Worm (Caenorhabditis elegans) whole organism, L1 larva: Measurements from ENCODE around the gene F29B9.1.
A peak's percentile ranks its signal among the peaks of the same experiment; 100 is the strongest.

Experiments used
- C34B4.2 ChIP-seq: sonication (generic microtip); optimal IDR thresholded peaks from 2 replicates; lab custom pipeline; 2017; ENCODE audit warnings: mild to moderate bottlenecking, missing genetic modification characterization, missing compliant biosample characterization
- F16B12.6 ChIP-seq: fragments of 150-350 bp; optimal IDR thresholded peaks from 2 replicates; lab custom pipeline; 2014; ENCODE audit warnings: missing biosample characterization, missing genetic modification characterization
- alr-1 ChIP-seq: fragments of 200-800 bp; sonication (Bioruptor generic); optimal IDR thresholded peaks from 2 replicates; lab custom pipeline; 2018; ENCODE audit warnings: borderline replicate concordance, mild to moderate bottlenecking, missing genetic modification characterization, missing compliant biosample characterization
- ama-1 ChIP-seq: fragments of 150-350 bp; optimal IDR thresholded peaks from 2 replicates; lab custom pipeline; 2014
- ceh-8 ChIP-seq: fragments of 200-800 bp; sonication (Bioruptor generic); optimal IDR thresholded peaks from 2 replicates; lab custom pipeline; 2018; ENCODE audit warnings: mild to moderate bottlenecking, missing genetic modification characterization, moderate library complexity, missing compliant biosample characterization
- efl-1 ChIP-seq, 4 experiments: fragments of 150-350 bp; optimal IDR thresholded peaks in 3 of 4; peaks in 1 of 4; 1 replicate in 1 of 4; 2 replicates in 3 of 4; lab custom pipeline; 2014; ENCODE audit warnings: missing biosample characterization in 2 of 4, missing genetic modification characterization in 2 of 4, missing genetic modification reagents in 2 of 4
- efl-3 ChIP-seq: fragments of 200-800 bp; sonication (Bioruptor generic); optimal IDR thresholded peaks from 2 replicates; lab custom pipeline; 2018; ENCODE audit warnings: mild to moderate bottlenecking, missing genetic modification characterization, missing compliant biosample characterization
- egl-13 ChIP-seq: sonication (generic microtip); optimal IDR thresholded peaks from 2 replicates; lab custom pipeline; 2016; ENCODE audit warnings: missing genotype, missing genetic modification reagents, missing genetic modification characterization, missing compliant biosample characterization
- egl-27 ChIP-seq, 2 experiments: fragments of 150-350 bp in 1 of 2; sonication (generic microtip); optimal IDR thresholded peaks; 3 replicates each; lab custom pipeline; 2017 to 2018; ENCODE audit warnings: missing biosample characterization in 2 of 2, missing genetic modification characterization in 2 of 2, missing genetic modification reagents in 2 of 2
- elt-2 ChIP-seq: sonication (generic microtip); optimal IDR thresholded peaks from 2 replicates; lab custom pipeline; 2016; ENCODE audit warnings: missing genetic modification characterization, mild to moderate bottlenecking, inconsistent platforms, missing compliant biosample characterization, missing genetic modification reagents
- fkh-10 ChIP-seq: sonication (generic microtip); optimal IDR thresholded peaks from 2 replicates; lab custom pipeline; 2017; ENCODE audit warnings: missing biosample characterization, missing genetic modification reagents, missing genetic modification characterization
- fos-1 ChIP-seq: fragments of 150-350 bp; optimal IDR thresholded peaks from 2 replicates; lab custom pipeline; 2014; ENCODE audit warnings: missing biosample characterization, missing genetic modification characterization
- hlh-17 ChIP-seq: fragments of 200-800 bp; sonication (Bioruptor generic); optimal IDR thresholded peaks from 2 replicates; lab custom pipeline; 2018; ENCODE audit warnings: missing genetic modification characterization, mild to moderate bottlenecking, missing compliant biosample characterization, moderate library complexity, borderline replicate concordance
- hlh-4 ChIP-seq: sonication (generic microtip); optimal IDR thresholded peaks from 2 replicates; lab custom pipeline; 2016; ENCODE audit warnings: mild to moderate bottlenecking, missing genetic modification characterization, missing compliant biosample characterization
- irx-1 ChIP-seq: sonication (generic microtip); optimal IDR thresholded peaks from 2 replicates; lab custom pipeline; 2016; ENCODE audit warnings: missing genetic modification characterization, missing compliant biosample characterization
- lin-14 ChIP-seq: fragments of 200-800 bp; sonication (Bioruptor generic); optimal IDR thresholded peaks from 2 replicates; lab custom pipeline; 2018; ENCODE audit warnings: mild to moderate bottlenecking, missing genetic modification characterization, moderate library complexity, missing compliant biosample characterization
- lin-15B ChIP-seq: fragments of 150-350 bp; sonication (generic microtip); optimal IDR thresholded peaks from 3 replicates; lab custom pipeline; 2014; ENCODE audit warnings: missing biosample characterization, missing genetic modification characterization
- lsy-2 ChIP-seq, 2 experiments: fragments of 150-350 bp; optimal IDR thresholded peaks; 2 replicates each; lab custom pipeline; 2014; ENCODE audit warnings: missing biosample characterization in 2 of 2, missing genetic modification characterization in 2 of 2
- mab-9 ChIP-seq: fragments of 200-800 bp; sonication (Bioruptor generic); IDR thresholded peaks from 2 replicates; pipeline ENCODE4 v1.3.6; 2022; ENCODE audit warnings: missing genetic modification reagents, missing genetic modification characterization, missing compliant biosample characterization
- mdl-1 ChIP-seq, 2 experiments: fragments of 150-350 bp; optimal IDR thresholded peaks; 2 replicates each; lab custom pipeline; 2014 to 2017; ENCODE audit warnings: missing biosample characterization in 2 of 2, missing genetic modification characterization in 2 of 2, inconsistent platforms in 1 of 2
- nhr-11 ChIP-seq: fragments of 150-350 bp; optimal IDR thresholded peaks from 2 replicates; lab custom pipeline; 2014; ENCODE audit warnings: missing biosample characterization, missing genetic modification characterization
- nhr-19 ChIP-seq: fragments of 200-800 bp; sonication (Bioruptor generic); conservative IDR thresholded peaks from 2 replicates; pipeline ENCODE4 v1.3.6; 2022; ENCODE audit warnings: missing genetic modification characterization, missing compliant biosample characterization
- nhr-20 ChIP-seq: sonication (generic microtip); optimal IDR thresholded peaks from 2 replicates; lab custom pipeline; 2016; ENCODE audit warnings: mild to moderate bottlenecking, missing genetic modification characterization, missing compliant biosample characterization
- nhr-237 ChIP-seq: fragments of 150-350 bp; optimal IDR thresholded peaks from 2 replicates; lab custom pipeline; 2014; ENCODE audit warnings: missing biosample characterization, missing genetic modification characterization
- nhr-28 ChIP-seq: fragments of 150-350 bp; optimal IDR thresholded peaks from 2 replicates; lab custom pipeline; 2014; ENCODE audit warnings: missing biosample characterization, missing genetic modification characterization
- nhr-71 ChIP-seq: sonication (generic microtip); optimal IDR thresholded peaks from 2 replicates; lab custom pipeline; 2016; ENCODE audit warnings: mild to moderate bottlenecking, missing genetic modification characterization, moderate library complexity, missing compliant biosample characterization
- nhr-76 ChIP-seq: sonication (generic microtip); optimal IDR thresholded peaks from 2 replicates; lab custom pipeline; 2017; ENCODE audit warnings: missing biosample characterization, missing genetic modification characterization
- pag-3 ChIP-seq: sonication (generic microtip); optimal IDR thresholded peaks from 2 replicates; lab custom pipeline; 2017; ENCODE audit warnings: missing genetic modification characterization, mild to moderate bottlenecking, missing compliant biosample characterization, antibody characterized with exemption, borderline replicate concordance; ENCODE audit not compliant: insufficient read depth
- pqm-1 ChIP-seq: sonication (generic microtip); optimal IDR thresholded peaks from 3 replicates; lab custom pipeline; 2017; ENCODE audit warnings: missing biosample characterization, missing genetic modification characterization
- skn-1 ChIP-seq: fragments of 150-350 bp; optimal IDR thresholded peaks from 2 replicates; lab custom pipeline; 2014; ENCODE audit warnings: missing biosample characterization, missing genetic modification characterization
- snpc-4 ChIP-seq: fragments of 150-350 bp; optimal IDR thresholded peaks from 2 replicates; lab custom pipeline; 2014; ENCODE audit warnings: missing biosample characterization, missing genetic modification characterization
- sptf-1 ChIP-seq: fragments of 150-350 bp; optimal IDR thresholded peaks from 2 replicates; lab custom pipeline; 2014; ENCODE audit warnings: missing biosample characterization, missing genetic modification characterization
- tbx-2 ChIP-seq: sonication (generic microtip); optimal IDR thresholded peaks from 2 replicates; lab custom pipeline; 2016; ENCODE audit warnings: missing genetic modification characterization, missing compliant biosample characterization
- unc-62 ChIP-seq: fragments of 150-350 bp; optimal IDR thresholded peaks from 2 replicates; lab custom pipeline; 2014; ENCODE audit warnings: missing biosample characterization, missing genetic modification reagents, missing genetic modification characterization
- unc-98 ChIP-seq: fragments of 200-800 bp; sonication (Bioruptor generic); IDR thresholded peaks from 2 replicates; pipeline ENCODE4 v1.3.6; 2022; ENCODE audit warnings: missing genetic modification characterization, missing compliant biosample characterization
- zip-4 ChIP-seq: fragments of 200-800 bp; sonication (Bioruptor generic); optimal IDR thresholded peaks from 2 replicates; lab custom pipeline; 2018; ENCODE audit warnings: mild to moderate bottlenecking, missing genetic modification characterization, moderate library complexity, missing compliant biosample characterization
- ztf-11 ChIP-seq, 2 experiments: sonication (generic microtip); optimal IDR thresholded peaks; 2 replicates each; lab custom pipeline; 2016 to 2017; ENCODE audit warnings: missing genetic modification characterization in 2 of 2, missing biosample characterization in 1 of 2, missing compliant biosample characterization in 1 of 2
- ztf-4 ChIP-seq: fragments of 150-350 bp; optimal IDR thresholded peaks from 2 replicates; lab custom pipeline; 2014; ENCODE audit warnings: missing biosample characterization, missing genetic modification characterization

Gene F29B9.1

DNA sequence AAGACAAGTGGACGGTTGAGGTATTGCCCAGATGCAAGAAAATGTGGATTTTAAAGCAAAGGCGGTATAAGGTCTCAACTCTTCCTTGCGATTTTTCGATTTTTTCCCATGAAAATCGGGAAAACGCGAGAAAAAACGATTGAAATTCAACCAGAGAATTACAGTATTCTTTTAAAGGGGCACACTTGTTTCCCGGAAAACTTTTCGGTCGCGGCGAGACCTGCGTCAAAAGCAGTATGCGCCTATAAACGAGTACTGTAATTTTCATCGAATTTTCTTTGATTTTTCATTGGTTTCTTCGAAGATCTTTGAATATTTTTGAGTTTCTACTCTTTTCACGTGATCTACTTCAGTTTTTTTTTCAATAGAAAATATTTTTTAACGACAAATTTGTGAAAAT, 11.5 kb upstream of the F29B9.1 start:
- TF ChIP-seq lsy-2 (tag; optimal IDR thresholded peaks at IDR 0.05; lab: Kevin White, UChicago) (no peak), egl-27 (tag; optimal IDR thresholded peaks at IDR 0.05; lab: Kevin White, UChicago) (no peak), nhr-237 (tag; lab: Kevin White, UChicago) (no peak), mdl-1 (tag; optimal IDR thresholded peaks at IDR 0.05; lab: Kevin White, UChicago) (no peak)

DNA sequence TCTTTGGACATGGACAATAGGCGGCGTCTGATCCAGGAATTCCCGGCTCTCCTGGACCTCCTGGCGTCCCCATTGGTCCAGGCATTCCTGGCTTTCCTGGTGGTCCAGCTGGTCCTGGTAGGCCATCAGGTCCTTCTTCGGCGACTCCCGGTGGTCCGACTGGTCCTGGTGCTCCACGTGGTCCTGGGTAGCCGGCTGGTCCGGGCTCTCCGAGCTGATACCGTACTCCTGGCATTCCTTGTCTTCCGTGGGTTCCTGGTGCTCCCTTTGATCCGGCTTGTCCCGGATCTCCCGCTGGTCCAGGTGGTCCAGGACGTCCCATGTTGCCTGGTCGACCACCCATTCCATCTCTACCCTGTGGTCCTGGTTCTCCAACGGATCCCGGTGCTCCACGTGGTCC, 9.2 kb upstream of the F29B9.1 start:
- TF ChIP-seq mdl-1 (tag; optimal IDR thresholded peaks at IDR 0.05; lab: Kevin White, UChicago) (no peak), ceh-8 (GFP tag; lab: Kevin White, UChicago) (peak; percentile 19)
- TF ChIP-seq, all 84 proteins: peak for 1

DNA sequence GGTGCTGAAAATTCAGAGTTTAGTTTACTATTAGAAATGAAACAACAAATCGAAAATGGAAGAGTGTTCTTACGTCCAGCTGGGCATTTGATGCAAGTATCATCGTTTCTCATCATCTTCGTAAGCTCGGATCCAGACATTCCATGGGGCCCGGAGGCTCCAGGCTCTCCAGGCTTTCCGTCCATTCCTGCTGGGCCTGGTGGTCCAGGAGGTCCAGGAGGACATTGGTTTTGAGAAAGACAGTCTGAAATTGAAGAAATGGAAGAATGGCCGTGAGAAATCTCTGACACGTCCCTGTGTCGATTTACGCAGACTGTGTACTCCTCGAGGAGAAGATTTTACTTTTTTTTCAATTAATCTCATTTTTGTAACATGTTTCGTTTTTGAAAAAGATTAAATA, 8.8 kb upstream of the F29B9.1 start:
- TF ChIP-seq efl-1 (optimal IDR thresholded peaks at IDR 0.05; lab: Kevin White, UChicago) (no peak), efl-1 (GFP tag; optimal IDR thresholded peaks at IDR 0.05 in 1 of 2; lab: Kevin White, UChicago) (peak in 1 of 2 experiments; percentile 67), nhr-19 (GFP tag; lab: Robert Waterston, UW) (no peak), nhr-237 (tag; lab: Kevin White, UChicago) (no peak), tbx-2 (no peak)

DNA sequence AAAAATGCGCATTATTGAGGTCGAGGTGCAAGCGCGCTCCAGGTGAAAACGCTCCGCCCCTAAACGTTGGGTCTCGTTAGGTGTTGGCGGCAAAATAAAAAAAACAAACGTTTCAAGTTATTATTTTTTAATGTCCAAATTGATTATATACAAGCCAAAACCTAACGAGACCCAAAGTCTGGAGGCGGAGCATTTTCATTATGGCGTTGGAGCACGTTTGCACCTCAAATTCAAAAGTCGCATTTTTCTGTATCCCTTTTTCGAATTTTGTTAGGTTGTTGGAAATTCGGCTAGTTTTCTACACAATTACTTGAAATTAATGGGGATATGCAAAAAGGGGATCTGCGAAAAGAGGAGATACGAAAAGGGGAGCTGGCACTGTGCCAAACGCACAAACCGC, 7.3 kb upstream of the F29B9.1 start, which contains the start of gene col-111:
col-111 (minus strand) TSS at position 101 of the 400 bp plus-strand sequence.
- TF ChIP-seq hlh-4 (tag; lab: Kevin White, UChicago): no peak
- no peak for TF ChIP-seq efl-1 (optimal IDR thresholded peaks at IDR 0.05; lab: Kevin White, UChicago)
- TF ChIP-seq efl-1 (GFP tag; optimal IDR thresholded peaks at IDR 0.05 in 1 of 2; lab: Kevin White, UChicago): peak in 1 of 2 experiments; percentile 55
- no peak for TF ChIP-seq fos-1
- TF ChIP-seq nhr-237 (tag; lab: Kevin White, UChicago): no peak

DNA sequence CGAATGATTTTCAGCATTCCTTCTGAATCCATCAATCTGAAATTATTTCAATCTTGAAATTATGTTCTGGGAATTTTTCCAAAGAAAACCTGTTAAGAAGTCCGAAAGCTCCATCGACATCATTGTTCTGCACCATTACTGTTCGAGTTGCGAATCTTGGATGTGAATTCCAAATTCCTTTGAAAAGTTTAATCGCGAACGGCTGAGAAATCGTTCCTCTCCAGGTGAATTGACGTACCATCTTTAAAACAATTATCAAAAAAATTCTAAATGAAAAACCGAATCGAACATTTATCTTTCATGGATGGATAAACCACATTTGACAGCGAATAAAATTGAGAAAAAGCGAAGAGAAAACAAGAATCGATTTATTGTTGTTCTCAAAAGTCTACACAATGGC, 5.9 kb upstream of the F29B9.1 start, which contains the start of gene mrps-21:
mrps-21 (minus strand) TSS at position 241 of the 400 bp plus-strand sequence.
- peak; percentile 25 for TF ChIP-seq nhr-71 (tag; lab: Kevin White, UChicago)
- no peak for TF ChIP-seq nhr-76 (tag; lab: Kevin White, UChicago)
- TF ChIP-seq alr-1 (tag; lab: Kevin White, UChicago): no peak
- no peak for TF ChIP-seq unc-62 (GFP tag; lab: Kevin White, UChicago)
- TF ChIP-seq ama-1: peak; percentile 13
- no peak for TF ChIP-seq nhr-19 (GFP tag; lab: Robert Waterston, UW)

DNA sequence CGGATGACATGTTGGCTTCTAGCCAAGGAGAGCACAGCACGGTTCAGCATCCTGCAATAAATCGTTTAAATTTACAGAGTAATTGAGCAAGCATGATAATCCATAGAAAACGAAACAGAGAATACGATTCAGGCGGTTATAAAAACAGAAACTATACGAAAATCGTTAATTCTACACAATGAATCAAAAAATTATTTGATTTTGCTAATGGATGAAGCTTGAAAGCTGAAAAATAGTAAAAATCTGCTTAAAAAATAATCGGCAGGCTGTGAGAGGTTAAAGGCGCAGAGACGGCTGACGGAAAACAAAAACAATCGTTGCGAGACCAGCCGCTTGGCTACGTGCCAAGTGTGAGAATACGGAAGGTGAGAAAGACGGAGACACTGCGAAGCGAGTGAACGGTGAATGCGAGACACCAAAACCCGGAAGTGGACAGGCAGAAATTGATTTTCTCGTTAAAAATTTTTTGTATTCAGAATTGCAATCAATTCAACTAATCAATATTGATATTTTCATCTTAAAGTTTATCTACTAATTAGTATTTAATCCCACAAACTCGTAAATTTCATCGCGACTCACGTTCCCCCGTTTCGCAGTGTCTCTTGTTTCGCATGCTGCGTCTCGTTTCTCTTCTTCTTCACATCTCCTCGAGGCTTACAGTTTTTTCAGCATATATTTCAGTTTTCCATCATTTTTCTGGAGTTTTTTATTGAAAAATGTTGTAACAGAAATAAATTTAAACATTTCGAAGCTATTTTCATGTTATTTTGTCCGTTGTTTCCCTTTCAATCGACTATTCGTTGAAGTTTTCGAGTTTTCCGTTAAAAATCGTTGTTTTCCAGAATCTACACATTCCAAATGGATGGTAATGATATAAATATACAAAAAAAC, 4.8 kb upstream of the F29B9.1 start, which contains the start of the genes F29B9.11 and jmjd-1.2:
F29B9.11 (minus strand) TSS at position 51 of the 891 bp plus-strand sequence.
jmjd-1.2 (plus strand) TSS at position 841 of the 891 bp plus-strand sequence.
- peak; percentile 95 for TF ChIP-seq egl-13 (tag; lab: Kevin White, UChicago)
- TF ChIP-seq F16B12.6 (tag; lab: Kevin White, UChicago): peak; percentile 29
- peak; percentile 79 for TF ChIP-seq ztf-4 (tag; lab: Kevin White, UChicago)
- TF ChIP-seq irx-1 (tag; lab: Kevin White, UChicago): peak; percentile 82
- peak; percentile 85 for TF ChIP-seq fkh-10 (GFP tag; lab: Kevin White, UChicago)
- peak; percentile 98 for TF ChIP-seq nhr-71 (tag; lab: Kevin White, UChicago)
- peak in 1 of 2 experiments; percentile 91 for TF ChIP-seq ztf-11 (tag; optimal IDR thresholded peaks at IDR 0.05; lab: Kevin White, UChicago)
- peak; percentile 82 for TF ChIP-seq elt-2 (tag; lab: Kevin White, UChicago)
- TF ChIP-seq zip-4: peak; percentile 53
- peak; percentile 15 for TF ChIP-seq efl-3 (GFP tag; lab: Kevin White, UChicago)
- TF ChIP-seq skn-1 (tag; lab: Kevin White, UChicago): peak; percentile 79
- TF ChIP-seq unc-62 (GFP tag; lab: Kevin White, UChicago): no peak
- no peak for TF ChIP-seq sptf-1 (tag; lab: Kevin White, UChicago)
- TF ChIP-seq nhr-20 (tag; lab: Kevin White, UChicago): peak; percentile 95
- no peak for TF ChIP-seq nhr-28 (tag; lab: Kevin White, UChicago)
- peak; percentile 95 for TF ChIP-seq lin-14
- TF ChIP-seq unc-98: peak; percentile 98
- TF ChIP-seq mab-9 (GFP tag; lab: Robert Waterston, UW): peak; percentile 78
- TF ChIP-seq hlh-4 (tag; lab: Kevin White, UChicago): no peak
- TF ChIP-seq snpc-4 (tag; lab: Kevin White, UChicago): peak; percentile 33
- TF ChIP-seq pqm-1: no peak
- no peak for TF ChIP-seq hlh-17 (GFP tag; lab: Kevin White, UChicago)
- no peak for TF ChIP-seq C34B4.2
- peak; percentile 79 for TF ChIP-seq lin-15B
- TF ChIP-seq nhr-11 (tag; lab: Kevin White, UChicago): peak; percentile 80
- peak; percentile 79 for TF ChIP-seq fos-1
- no peak for TF ChIP-seq pag-3 (tag; lab: Kevin White, UChicago)
